Fruit fly (Drosophila melanogaster): ENCODE data around the gene Gr10a.

The Gr10a gene

dm6 chrX:11427282-11427689, 10.1 kb upstream of the Gr10a start (continued):
- no peak for TF ChIP-seq CG15479 (GFP tag; optimal IDR thresholded peaks at IDR 0.05)
- no peak for TF ChIP-seq gcm2 (GFP tag; optimal IDR thresholded peaks at IDR 0.05)
- TF ChIP-seq Usf (GFP tag; optimal IDR thresholded peaks at IDR 0.05), result no peak
- peak; percentile 89 for TF ChIP-seq cg (GFP tag; optimal IDR thresholded peaks at IDR 0.05)
- TF ChIP-seq HmgD (GFP tag; optimal IDR thresholded peaks at IDR 0.05), result no peak
- no peak for TF ChIP-seq seq (GFP tag; IDR thresholded peaks at IDR 0.05)
- TF ChIP-seq CG3726 (GFP tag; IDR thresholded peaks at IDR 0.05), result no peak
- TF ChIP-seq nau (GFP tag; optimal IDR thresholded peaks at IDR 0.05), result peak; percentile 66
- TF ChIP-seq cwo (GFP tag; optimal IDR thresholded peaks at IDR 0.05), result peak; percentile 94
- no peak for TF ChIP-seq ap (GFP tag; IDR thresholded peaks at IDR 0.05)
- TF ChIP-seq Taf1 (GFP tag; IDR thresholded peaks at IDR 0.05), result no peak
- no peak for TF ChIP-seq bowl (GFP tag; IDR thresholded peaks at IDR 0.05)
- no peak for TF ChIP-seq CG10959 (GFP tag; IDR thresholded peaks at IDR 0.05)
- TF ChIP-seq CG9215 (GFP tag; IDR thresholded peaks at IDR 0.05), result no peak
- no peak for TF ChIP-seq vfl (GFP tag; optimal IDR thresholded peaks at IDR 0.05)
- peak; percentile 59 for TF ChIP-seq kni (GFP tag; optimal IDR thresholded peaks at IDR 0.05)
- TF ChIP-seq BtbVII (GFP tag; optimal IDR thresholded peaks at IDR 0.05), result peak; percentile 67
- no peak for TF ChIP-seq CrebB (tag; optimal IDR thresholded peaks at IDR 0.05)
- 0 out of 2 replicates have a peak, but pooled peaks have one; percentile 16 for TF ChIP-seq CG32767 (GFP tag; IDR thresholded peaks at IDR 0.05)
- TF ChIP-seq CG11695 (GFP tag; IDR thresholded peaks at IDR 0.05), result no peak
- TF ChIP-seq Poxn (GFP tag; IDR thresholded peaks at IDR 0.05), result no peak
- TF ChIP-seq CG12391 (tag; optimal IDR thresholded peaks at IDR 0.05), result peak; percentile 36
- no peak for TF ChIP-seq Sin3A (optimal IDR thresholded peaks at IDR 0.05)
- TF ChIP-seq az2 (GFP tag; optimal IDR thresholded peaks at IDR 0.05), result no peak
- no peak for TF ChIP-seq unc-4 (GFP tag; IDR thresholded peaks at IDR 0.05; ENCODE audit: partially characterized antibody)
- TF ChIP-seq tio (GFP tag; optimal IDR thresholded peaks at IDR 0.05), result no peak
- TF ChIP-seq CG31365 (tag; optimal IDR thresholded peaks at IDR 0.05), result peak; percentile 31
- TF ChIP-seq sens-2 (GFP tag; IDR thresholded peaks at IDR 0.05), result no peak
- no peak for TF ChIP-seq CG14667 (GFP tag; IDR thresholded peaks at IDR 0.05)
- TF ChIP-seq HHEX (GFP tag; optimal IDR thresholded peaks at IDR 0.05), result peak; percentile 66
- TF ChIP-seq nerfin-2 (GFP tag; IDR thresholded peaks at IDR 0.05; ENCODE audit: partially characterized antibody), result no peak
- no peak for TF ChIP-seq zfh2 (GFP tag; optimal IDR thresholded peaks at IDR 0.05)
- TF ChIP-seq HLHmδ (GFP tag; optimal IDR thresholded peaks at IDR 0.05), result no peak
- TF ChIP-seq CG14050 (GFP tag; IDR thresholded peaks at IDR 0.05), result no peak
- no peak for TF ChIP-seq BEAF-32 (GFP tag; optimal IDR thresholded peaks at IDR 0.05)
- TF ChIP-seq Dfd (GFP tag; optimal IDR thresholded peaks at IDR 0.05), result no peak
- no peak for TF ChIP-seq CG2889 (GFP tag; IDR thresholded peaks at IDR 0.05)
- no peak for TF ChIP-seq CG10654 (GFP tag; optimal IDR thresholded peaks at IDR 0.05)
- peak; percentile 61 for TF ChIP-seq CG13296 (GFP tag; optimal IDR thresholded peaks at IDR 0.05)
- 0 out of 2 replicates have a peak, but pooled peaks have one; percentile 28 for TF ChIP-seq rib (GFP tag; IDR thresholded peaks at IDR 0.05)
- no peak for TF ChIP-seq CG7745 (tag; optimal IDR thresholded peaks at IDR 0.05)
- TF ChIP-seq Hr39 (optimal IDR thresholded peaks at IDR 0.05), result no peak
- peak; percentile 53 for TF ChIP-seq CG15514 (GFP tag; optimal IDR thresholded peaks at IDR 0.05)
- TF ChIP-seq ro (GFP tag; IDR thresholded peaks at IDR 0.05), result no peak
- no peak for TF ChIP-seq CG43689 (GFP tag; IDR thresholded peaks at IDR 0.05)
- TF ChIP-seq sim (GFP tag; IDR thresholded peaks at IDR 0.05), result no peak
- TF ChIP-seq NK7.1 (GFP tag; optimal IDR thresholded peaks at IDR 0.05), result no peak
- TF ChIP-seq CG6854 (GFP tag; optimal IDR thresholded peaks at IDR 0.05), result no peak
- TF ChIP-seq cas (GFP tag; IDR thresholded peaks at IDR 0.05), result no peak
- no peak for TF ChIP-seq sc (optimal IDR thresholded peaks at IDR 0.05)
- TF ChIP-seq sc (GFP tag; optimal IDR thresholded peaks at IDR 0.05), result peak; percentile 13
- TF ChIP-seq Ets97D (GFP tag; optimal IDR thresholded peaks at IDR 0.05), result no peak
- no peak for TF ChIP-seq CG34224 (GFP tag; IDR thresholded peaks at IDR 0.05; ENCODE audit: partially characterized antibody)
